Worm (Caenorhabditis elegans) whole organism, L1 larva: ENCODE results near the gene fbxb-16.

Source experiments
- C34B4.2 ChIP-seq: sonication (generic microtip); optimal IDR thresholded peaks from 2 replicates; lab custom pipeline; 2017; ENCODE audit warnings: mild to moderate bottlenecking, missing genetic modification characterization, missing compliant biosample characterization
- F16B12.6 ChIP-seq: fragments of 150-350 bp; optimal IDR thresholded peaks from 2 replicates; lab custom pipeline; 2014; ENCODE audit warnings: missing biosample characterization, missing genetic modification characterization
- alr-1 ChIP-seq: fragments of 200-800 bp; sonication (Bioruptor generic); optimal IDR thresholded peaks from 2 replicates; lab custom pipeline; 2018; ENCODE audit warnings: borderline replicate concordance, mild to moderate bottlenecking, missing genetic modification characterization, missing compliant biosample characterization
- aly-2 ChIP-seq: fragments of 150-350 bp; optimal IDR thresholded peaks from 2 replicates; lab custom pipeline; 2014; ENCODE audit warnings: missing biosample characterization, missing genetic modification characterization
- ama-1 ChIP-seq: fragments of 150-350 bp; optimal IDR thresholded peaks from 2 replicates; lab custom pipeline; 2014
- ceh-8 ChIP-seq: fragments of 200-800 bp; sonication (Bioruptor generic); optimal IDR thresholded peaks from 2 replicates; lab custom pipeline; 2018; ENCODE audit warnings: mild to moderate bottlenecking, missing genetic modification characterization, moderate library complexity, missing compliant biosample characterization
- dpl-1 ChIP-seq, 3 experiments: fragments of 150-350 bp in 2 of 3; sonication (generic microtip) in 1 of 3; optimal IDR thresholded peaks; 2 replicates each; lab custom pipeline; 2014 to 2017; ENCODE audit warnings: missing biosample characterization in 3 of 3, missing genetic modification characterization in 3 of 3, missing genetic modification reagents in 3 of 3
- dsc-1 ChIP-seq: sonication (generic microtip); optimal IDR thresholded peaks from 2 replicates; lab custom pipeline; 2016; ENCODE audit warnings: mild to moderate bottlenecking, missing genetic modification characterization, missing compliant biosample characterization
- efl-1 ChIP-seq, 4 experiments: fragments of 150-350 bp; optimal IDR thresholded peaks in 3 of 4; peaks in 1 of 4; 1 replicate in 1 of 4; 2 replicates in 3 of 4; lab custom pipeline; 2014; ENCODE audit warnings: missing biosample characterization in 2 of 4, missing genetic modification characterization in 2 of 4, missing genetic modification reagents in 2 of 4
- egl-27 ChIP-seq, 2 experiments: fragments of 150-350 bp in 1 of 2; sonication (generic microtip); optimal IDR thresholded peaks; 3 replicates each; lab custom pipeline; 2017 to 2018; ENCODE audit warnings: missing biosample characterization in 2 of 2, missing genetic modification characterization in 2 of 2, missing genetic modification reagents in 2 of 2
- elt-2 ChIP-seq: sonication (generic microtip); optimal IDR thresholded peaks from 2 replicates; lab custom pipeline; 2016; ENCODE audit warnings: missing genetic modification characterization, mild to moderate bottlenecking, inconsistent platforms, missing compliant biosample characterization, missing genetic modification reagents
- fkh-8 ChIP-seq: sonication (generic microtip); optimal IDR thresholded peaks from 2 replicates; lab custom pipeline; 2016; ENCODE audit warnings: mild to moderate bottlenecking, missing genetic modification characterization, missing compliant biosample characterization
- hlh-17 ChIP-seq: fragments of 200-800 bp; sonication (Bioruptor generic); optimal IDR thresholded peaks from 2 replicates; lab custom pipeline; 2018; ENCODE audit warnings: missing genetic modification characterization, mild to moderate bottlenecking, missing compliant biosample characterization, moderate library complexity, borderline replicate concordance
- hlh-4 ChIP-seq: sonication (generic microtip); optimal IDR thresholded peaks from 2 replicates; lab custom pipeline; 2016; ENCODE audit warnings: mild to moderate bottlenecking, missing genetic modification characterization, missing compliant biosample characterization
- irx-1 ChIP-seq: sonication (generic microtip); optimal IDR thresholded peaks from 2 replicates; lab custom pipeline; 2016; ENCODE audit warnings: missing genetic modification characterization, missing compliant biosample characterization
- isw-1 ChIP-seq: fragments of 200-800 bp; sonication (Bioruptor generic); IDR thresholded peaks from 2 replicates; pipeline ENCODE4 v1.3.6; 2022; ENCODE audit warnings: missing genetic modification characterization, missing compliant biosample characterization
- lin-13 ChIP-seq: fragments of 150-350 bp; optimal IDR thresholded peaks from 2 replicates; lab custom pipeline; 2014; ENCODE audit warnings: missing biosample characterization, missing genetic modification reagents, missing genetic modification characterization
- lin-14 ChIP-seq: fragments of 200-800 bp; sonication (Bioruptor generic); optimal IDR thresholded peaks from 2 replicates; lab custom pipeline; 2018; ENCODE audit warnings: mild to moderate bottlenecking, missing genetic modification characterization, moderate library complexity, missing compliant biosample characterization
- lir-3 ChIP-seq: sonication (generic microtip); optimal IDR thresholded peaks from 2 replicates; lab custom pipeline; 2016; ENCODE audit warnings: mild to moderate bottlenecking, missing genetic modification characterization, moderate library complexity, missing compliant biosample characterization; ENCODE audit not compliant: poor library complexity
- nhr-11 ChIP-seq: fragments of 150-350 bp; optimal IDR thresholded peaks from 2 replicates; lab custom pipeline; 2014; ENCODE audit warnings: missing biosample characterization, missing genetic modification characterization
- nhr-12 ChIP-seq: sonication (generic microtip); optimal IDR thresholded peaks from 2 replicates; lab custom pipeline; 2017; ENCODE audit warnings: missing biosample characterization, missing genetic modification characterization
- nhr-19 ChIP-seq: fragments of 200-800 bp; sonication (Bioruptor generic); conservative IDR thresholded peaks from 2 replicates; pipeline ENCODE4 v1.3.6; 2022; ENCODE audit warnings: missing genetic modification characterization, missing compliant biosample characterization
- nhr-47 ChIP-seq: sonication (generic microtip); optimal IDR thresholded peaks from 2 replicates; lab custom pipeline; 2016; ENCODE audit warnings: mild to moderate bottlenecking, missing genetic modification characterization, moderate library complexity, missing compliant biosample characterization
- nhr-77 ChIP-seq: fragments of 150-350 bp; optimal IDR thresholded peaks from 2 replicates; lab custom pipeline; 2014; ENCODE audit warnings: missing biosample characterization, missing genetic modification characterization
- rnt-1 ChIP-seq: sonication (generic microtip); optimal IDR thresholded peaks from 2 replicates; lab custom pipeline; 2016; ENCODE audit warnings: mild to moderate bottlenecking, missing genetic modification characterization, moderate library complexity, missing compliant biosample characterization
- snu-23 ChIP-seq: sonication (generic microtip); optimal IDR thresholded peaks from 2 replicates; lab custom pipeline; 2016; ENCODE audit warnings: missing genetic modification characterization, missing compliant biosample characterization
- sptf-1 ChIP-seq: fragments of 150-350 bp; optimal IDR thresholded peaks from 2 replicates; lab custom pipeline; 2014; ENCODE audit warnings: missing biosample characterization, missing genetic modification characterization
- sup-37 ChIP-seq: fragments of 200-800 bp; sonication (Bioruptor generic); optimal IDR thresholded peaks from 2 replicates; lab custom pipeline; 2018; ENCODE audit warnings: mild to moderate bottlenecking, missing genetic modification characterization, missing compliant biosample characterization
- swsn-7 ChIP-seq: sonication (generic microtip); optimal IDR thresholded peaks from 2 replicates; lab custom pipeline; 2016; ENCODE audit warnings: missing genetic modification characterization, missing compliant biosample characterization
- unc-130 ChIP-seq: fragments of 150-350 bp; optimal IDR thresholded peaks from 2 replicates; lab custom pipeline; 2017; ENCODE audit warnings: missing biosample characterization, missing genetic modification characterization, inconsistent platforms
- unc-98 ChIP-seq: fragments of 200-800 bp; sonication (Bioruptor generic); IDR thresholded peaks from 2 replicates; pipeline ENCODE4 v1.3.6; 2022; ENCODE audit warnings: missing genetic modification characterization, missing compliant biosample characterization
- vab-15 ChIP-seq: sonication (generic microtip); optimal IDR thresholded peaks from 2 replicates; lab custom pipeline; 2017; ENCODE audit warnings: missing genotype, mild to moderate bottlenecking, missing genetic modification characterization, missing compliant biosample characterization
- zag-1 ChIP-seq: fragments of 150-350 bp; optimal IDR thresholded peaks from 2 replicates; lab custom pipeline; 2014; ENCODE audit warnings: missing biosample characterization, missing genetic modification characterization
- ztf-11 ChIP-seq, 2 experiments: sonication (generic microtip); optimal IDR thresholded peaks; 2 replicates each; lab custom pipeline; 2016 to 2017; ENCODE audit warnings: missing genetic modification characterization in 2 of 2, missing biosample characterization in 1 of 2, missing compliant biosample characterization in 1 of 2
- ztf-4 ChIP-seq: fragments of 150-350 bp; optimal IDR thresholded peaks from 2 replicates; lab custom pipeline; 2014; ENCODE audit warnings: missing biosample characterization, missing genetic modification characterization

The fbxb-16 gene

ce11 chrII:1606079-1606478 lies 45.6 kb downstream of the fbxb-16 start, which contains the start of gene bath-33:
Gene bath-33, minus strand, starts transcription at chrII:1606179.
- TF ChIP-seq sptf-1 (no peak), swsn-7 (tag; lab: Kevin White, UChicago) (no peak), nhr-11 (tag; lab: Kevin White, UChicago) (no peak), irx-1 (tag; lab: Kevin White, UChicago) (no peak), sup-37 (GFP tag; lab: Kevin White, UChicago) (no peak), alr-1 (no peak), nhr-12 (no peak), ztf-11 (tag; optimal IDR thresholded peaks at IDR 0.05; lab: Kevin White, UChicago) (no peak), F16B12.6 (tag; lab: Kevin White, UChicago) (no peak), lin-14 (GFP tag; lab: Kevin White, UChicago) (no peak), hlh-4 (tag; lab: Kevin White, UChicago) (no peak), ztf-4 (tag; lab: Kevin White, UChicago) (no peak), hlh-17 (GFP tag; lab: Kevin White, UChicago) (no peak), egl-27 (tag; optimal IDR thresholded peaks at IDR 0.05; lab: Kevin White, UChicago) (no peak), nhr-19 (GFP tag; lab: Robert Waterston, UW) (no peak)
- TF ChIP-seq, all 84 proteins: peak for 0

DNA sequence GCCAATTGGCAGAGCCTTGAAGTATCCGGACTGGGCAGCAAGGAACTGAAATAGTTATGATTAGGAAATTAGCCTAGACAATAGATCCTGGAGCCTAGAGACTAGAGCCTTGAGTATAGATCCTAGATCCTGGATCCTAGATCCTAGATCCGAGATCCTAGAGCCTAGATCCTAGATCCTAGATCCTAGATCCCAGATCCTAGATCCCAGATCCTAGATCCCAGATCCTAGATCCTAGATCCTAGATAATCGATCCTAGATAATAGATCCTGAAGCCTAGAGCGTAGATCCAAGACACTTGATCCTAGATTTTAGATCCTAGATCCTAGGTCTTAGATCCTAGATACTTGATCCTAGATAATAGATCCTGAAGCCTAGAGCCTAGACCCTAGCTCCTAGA lies 46.7 kb downstream of the fbxb-16 start:
- TF ChIP-seq ceh-8 (GFP tag; lab: Kevin White, UChicago) (no peak), unc-98 (no peak), isw-1 (no peak), ama-1 (lab: Kevin White, UChicago) (no peak), vab-15 (tag; lab: Kevin White, UChicago) (no peak), aly-2 (tag; lab: Kevin White, UChicago) (no peak), nhr-77 (no peak), C34B4.2 (tag; lab: Kevin White, UChicago) (no peak), dpl-1 (GFP tag; optimal IDR thresholded peaks at IDR 0.05; lab: Kevin White, UChicago) (no peak), rnt-1 (tag; lab: Kevin White, UChicago) (no peak), dsc-1 (tag; lab: Kevin White, UChicago) (no peak), elt-2 (tag; lab: Kevin White, UChicago) (no peak), efl-1 (optimal IDR thresholded peaks at IDR 0.05; lab: Kevin White, UChicago) (no peak), efl-1 (GFP tag; optimal IDR thresholded peaks at IDR 0.05 in 1 of 2; lab: Kevin White, UChicago) (no peak), zag-1 (no peak), fkh-8 (tag; lab: Kevin White, UChicago) (no peak), lin-14 (GFP tag; lab: Kevin White, UChicago) (no peak), snu-23 (no peak)
- TF ChIP-seq, all 84 proteins: peak for 0

DNA sequence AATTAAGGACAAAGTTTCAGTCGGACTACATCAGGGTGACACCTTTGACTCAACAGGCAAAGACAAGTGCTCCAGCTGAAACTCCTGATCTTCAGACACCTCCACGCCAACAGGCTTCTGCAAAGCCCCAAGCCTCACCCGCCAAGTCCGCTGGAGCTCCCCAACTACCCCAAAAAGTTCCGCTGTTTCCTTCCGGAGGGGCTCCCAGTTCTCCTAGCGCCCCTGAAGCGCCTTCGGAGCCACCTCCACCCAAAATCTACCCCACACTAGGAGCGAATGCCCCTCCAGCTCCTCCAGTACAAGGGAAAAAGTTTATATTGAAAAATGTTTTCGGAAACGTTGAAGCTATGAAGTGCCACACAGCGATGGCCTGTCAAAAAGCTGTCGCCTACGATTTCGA lies 48.7 kb downstream of the fbxb-16 start:
- no peak for TF ChIP-seq nhr-47 (tag; lab: Kevin White, UChicago)
- TF ChIP-seq lir-3 (tag; lab: Kevin White, UChicago): no peak
- TF ChIP-seq zag-1: no peak
- no peak for TF ChIP-seq unc-130 (tag; lab: Kevin White, UChicago)
- no peak for TF ChIP-seq alr-1
- no peak for TF ChIP-seq F16B12.6 (tag; lab: Kevin White, UChicago)
- TF ChIP-seq sup-37 (GFP tag; lab: Kevin White, UChicago): no peak
- TF ChIP-seq lin-13 (GFP tag; lab: Kevin White, UChicago): no peak
- no peak for TF ChIP-seq ama-1 (lab: Kevin White, UChicago)
- no peak for TF ChIP-seq egl-27 (tag; optimal IDR thresholded peaks at IDR 0.05; lab: Kevin White, UChicago)

ce11 chrII:1601507-1601906 lies 50.2 kb downstream of the fbxb-16 start, which contains the start of gene bath-47:
Gene bath-47, plus strand, starts transcription at chrII:1601811.
- TF ChIP-seq nhr-12: no peak
